Fruit fly (Drosophila melanogaster): ENCODE results near the gene CG11899.

CG11899 gene

DNA sequence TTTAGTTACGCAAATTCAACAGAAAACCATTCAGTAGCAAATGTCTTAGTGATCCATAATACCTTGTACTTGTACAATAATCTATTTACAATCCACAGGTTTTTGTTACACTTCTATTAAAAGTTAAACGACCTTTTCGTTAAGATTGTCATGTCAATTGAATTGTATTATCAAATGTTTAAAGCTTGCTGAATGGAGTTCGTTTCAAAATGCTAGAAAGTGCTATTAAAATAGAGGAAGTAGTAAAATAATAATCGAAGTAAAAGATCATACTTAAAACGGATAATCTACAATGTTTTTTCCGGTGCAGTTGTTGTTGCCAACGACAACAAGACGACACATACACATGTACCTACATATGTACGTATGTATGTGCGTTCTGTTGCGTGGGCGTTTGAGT, 17.7 kb downstream of the CG11899 start:
- no peak for TF ChIP-seq noc (tag; optimal IDR thresholded peaks at IDR 0.05)

DNA sequence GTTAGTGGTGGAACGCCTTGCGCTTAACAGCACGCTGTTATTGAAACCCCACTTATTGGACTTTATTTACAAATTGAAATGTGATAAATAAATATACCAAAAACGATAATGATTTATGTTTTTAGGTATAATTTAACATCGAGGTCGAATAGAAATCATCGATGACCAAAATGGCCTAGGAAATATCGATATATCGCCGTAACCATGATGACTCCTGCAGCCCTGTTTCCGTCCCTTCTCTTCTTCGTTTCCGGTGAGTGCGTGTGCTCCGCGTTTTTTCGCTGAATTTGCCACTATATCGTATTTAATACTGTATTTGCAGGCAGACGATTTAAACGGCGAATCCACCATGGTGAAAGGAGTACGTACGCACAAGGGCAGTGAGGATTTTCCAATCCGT, 19.7 kb downstream of the CG11899 start, which contains the start of gene eEF1gamma:
Gene eEF1gamma, plus strand, starts transcription at position 225 of the 400 bp plus-strand sequence.
- TF ChIP-seq noc (tag; optimal IDR thresholded peaks at IDR 0.05): peak; percentile 84

DNA sequence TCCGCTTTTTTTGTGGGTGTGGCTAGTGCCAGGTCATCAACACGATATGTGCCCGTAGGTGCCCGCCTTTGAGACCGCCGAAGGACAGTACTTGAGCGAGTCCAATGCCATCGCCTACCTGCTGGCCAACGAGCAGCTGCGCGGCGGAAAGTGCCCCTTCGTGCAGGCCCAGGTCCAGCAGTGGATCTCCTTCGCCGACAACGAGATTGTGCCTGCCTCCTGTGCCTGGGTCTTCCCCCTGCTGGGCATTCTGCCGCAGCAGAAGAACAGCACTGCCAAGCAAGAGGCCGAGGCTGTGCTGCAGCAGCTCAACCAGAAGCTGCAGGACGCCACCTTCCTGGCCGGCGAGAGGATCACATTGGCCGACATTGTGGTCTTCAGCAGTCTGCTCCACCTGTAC, 20.3 kb downstream of the CG11899 start:
- no peak for TF ChIP-seq noc (tag; optimal IDR thresholded peaks at IDR 0.05)

DNA sequence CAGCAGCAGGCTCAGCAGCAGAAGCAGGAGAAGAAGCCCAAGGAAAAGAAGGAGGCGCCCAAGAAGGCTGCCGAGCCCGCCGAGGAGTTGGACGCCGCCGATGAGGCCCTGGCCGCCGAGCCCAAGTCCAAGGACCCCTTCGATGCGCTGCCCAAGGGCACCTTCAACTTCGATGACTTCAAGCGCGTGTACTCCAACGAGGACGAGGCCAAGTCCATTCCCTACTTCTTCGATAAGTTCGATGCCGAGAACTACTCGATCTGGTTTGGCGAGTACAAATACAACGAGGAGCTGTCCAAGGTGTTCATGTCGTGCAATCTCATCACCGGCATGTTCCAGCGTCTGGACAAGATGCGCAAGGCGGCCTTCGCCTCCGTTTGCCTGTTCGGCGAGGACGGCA, 20.9 kb downstream of the CG11899 start:
- TF ChIP-seq noc (tag; optimal IDR thresholded peaks at IDR 0.05): no peak

DNA sequence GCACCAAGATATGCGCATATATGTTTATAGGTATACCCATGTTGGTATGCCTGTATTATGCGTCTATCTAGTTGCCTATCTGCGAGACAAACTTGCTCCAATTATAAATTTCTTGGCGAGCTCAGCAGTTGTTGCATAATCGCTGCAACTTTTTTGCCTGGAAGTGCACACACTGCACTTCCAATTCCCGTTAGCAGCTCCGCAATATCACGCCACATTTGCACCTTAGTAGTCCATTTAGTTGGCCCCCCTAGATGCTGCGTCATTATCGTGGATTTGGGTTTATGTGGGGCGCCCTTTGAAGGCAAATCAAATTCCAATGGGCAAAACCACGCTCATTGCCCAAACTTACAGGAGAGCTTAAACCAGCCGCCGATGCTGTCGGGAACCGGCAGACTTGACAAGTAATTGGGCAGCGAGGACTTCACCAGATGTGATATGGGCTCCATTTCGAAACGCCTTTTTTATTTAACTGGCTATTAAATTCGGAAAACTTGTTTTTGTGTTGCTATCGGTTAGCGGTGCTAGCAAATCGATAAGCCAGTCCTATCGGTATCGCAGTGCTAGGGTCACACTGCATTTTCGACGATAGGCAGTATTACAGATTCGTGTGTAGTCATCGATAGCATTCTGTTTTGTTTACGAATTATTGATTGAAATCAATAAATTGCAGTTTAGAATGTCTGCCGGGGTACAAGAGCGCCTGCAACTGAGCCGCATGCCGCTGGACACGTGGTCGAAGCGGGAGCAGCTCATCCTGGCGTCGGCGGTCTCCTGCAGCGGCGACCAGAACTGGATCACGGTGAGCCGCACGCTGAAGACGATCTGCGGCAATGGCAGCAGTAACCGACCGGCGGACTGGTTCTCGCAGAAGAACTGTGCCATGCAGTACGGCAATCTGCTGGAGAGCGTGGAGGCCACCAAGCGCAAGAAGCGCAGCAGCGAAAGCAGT, 22.9 kb downstream of the CG11899 start, which contains the start of the genes Cisd2 and Brd8:
Gene Cisd2, minus strand, starts transcription at position 538 of the 952 bp plus-strand sequence.
Gene Brd8, plus strand, starts transcription at position 595 of the 952 bp plus-strand sequence.
- TF ChIP-seq noc (tag; optimal IDR thresholded peaks at IDR 0.05): no peak

- TF ChIP-seq noc (tag; optimal IDR thresholded peaks at IDR 0.05): no peak
These were observed 27.5 kb downstream of the CG11899 start, which contains the start of gene CG14507 for dm6 chr3R:29227675-29228211. Gene CG14507, minus strand, starts transcription at chr3R:29227725.

- TF ChIP-seq noc (tag; optimal IDR thresholded peaks at IDR 0.05): peak; percentile 3
These were observed 28.6 kb downstream of the CG11899 start, which contains the start of gene Usp1 for dm6 chr3R:29228745-29229448. Gene Usp1, plus strand, starts transcription at chr3R:29229161.

dm6 chr3R:29229958-29230357, 29.7 kb downstream of the CG11899 start:
- no peak for TF ChIP-seq noc (tag; optimal IDR thresholded peaks at IDR 0.05)

- peak; percentile 18 for TF ChIP-seq noc (tag; optimal IDR thresholded peaks at IDR 0.05)
These were observed 30.4 kb downstream of the CG11899 start for dm6 chr3R:29230552-29231102.

DNA sequence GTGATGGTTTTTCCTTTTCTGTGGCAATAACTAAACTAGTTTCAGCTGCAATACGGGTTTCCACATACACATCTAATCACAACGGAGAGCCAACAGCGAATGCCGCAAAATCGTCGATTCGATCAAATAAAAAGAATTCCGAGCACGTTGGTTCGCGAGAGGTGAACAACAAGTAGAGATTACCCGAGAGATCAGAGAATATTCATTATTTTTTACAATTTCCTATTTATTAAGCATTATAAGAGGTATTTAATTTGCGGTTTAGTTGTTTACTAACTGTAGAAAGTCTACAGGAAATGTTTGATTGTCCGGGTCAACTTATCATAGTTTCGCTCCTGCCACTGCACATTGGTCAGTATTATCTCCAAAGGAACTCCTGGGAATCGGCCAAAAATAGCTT, 38.4 kb downstream of the CG11899 start, which contains the start of gene CG11951:
Gene CG11951, minus strand, starts transcription at position 101 of the 400 bp plus-strand sequence.
- TF ChIP-seq noc (tag; optimal IDR thresholded peaks at IDR 0.05): no peak

- TF ChIP-seq noc (tag; optimal IDR thresholded peaks at IDR 0.05): no peak
These were observed 44.5 kb downstream of the CG11899 start, which contains the start of gene CG31445 for dm6 chr3R:29244727-29245126. Gene CG31445, minus strand, starts transcription at chr3R:29244827.

DNA sequence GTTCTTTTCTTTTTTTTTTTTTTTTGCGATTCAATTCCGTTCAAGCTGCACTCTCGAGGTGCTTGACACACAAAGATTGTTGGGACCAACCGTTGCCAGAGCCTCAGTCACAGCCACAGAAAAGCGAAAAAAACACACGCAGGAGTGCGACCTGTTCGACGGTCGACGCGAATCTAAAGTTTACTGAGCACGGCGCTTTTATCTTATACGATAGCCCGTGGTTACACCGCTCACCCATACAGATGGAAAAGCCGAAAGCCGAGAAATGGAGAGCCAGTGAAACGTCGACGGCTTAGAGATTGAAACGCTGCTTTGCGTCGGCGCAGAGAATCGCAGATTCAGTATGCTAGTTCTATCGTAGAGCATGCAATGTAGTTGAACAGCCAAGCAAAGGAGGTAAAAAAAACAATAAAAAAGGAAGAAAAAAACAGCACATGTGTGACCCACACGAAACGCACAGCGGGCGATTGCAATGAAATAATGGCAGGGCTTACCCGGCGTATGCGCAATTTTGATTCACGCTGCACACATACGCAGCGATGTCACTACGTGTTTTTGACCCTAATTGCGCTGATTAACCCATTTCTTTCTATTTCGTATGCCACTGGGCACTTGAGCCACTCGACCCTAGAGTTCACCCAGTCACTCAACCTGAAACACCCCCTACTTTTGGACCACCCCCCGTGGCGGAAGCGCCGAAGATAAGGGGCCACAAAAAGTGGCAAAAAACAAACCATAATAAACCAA, 50.2 kb downstream of the CG11899 start, which contains the start of gene SP1029:
Gene SP1029, minus strand, starts transcription at position 180 of the 747 bp plus-strand sequence.
- TF ChIP-seq noc (tag; optimal IDR thresholded peaks at IDR 0.05): no peak

Data from whole organism, larva.